Fruit fly (Drosophila melanogaster) whole organism, pupa: Measurements from ENCODE around the gene Prm.

Source experiments
- CG10348 ChIP-seq: fragments of 200-800 bp; sonication (Bioruptor generic); IDR thresholded peaks from 2 replicates; pipeline ENCODE4 v1.3.6; 2022; ENCODE audit warnings: missing biosample characterization, missing genetic modification characterization
- CG12605 ChIP-seq: fragments of 200-800 bp; sonication (Bioruptor generic); IDR thresholded peaks from 2 replicates; pipeline ENCODE4 v1.3.6; 2022; ENCODE audit warnings: missing biosample characterization, missing genetic modification characterization
- CG13204 ChIP-seq: fragments of 200-800 bp; sonication (Bioruptor generic); optimal IDR thresholded peaks from 2 replicates; lab custom pipeline; 2018; ENCODE audit warnings: missing biosample characterization, mild to moderate bottlenecking, missing genetic modification characterization, moderate library complexity
- CG14655 ChIP-seq: fragments of 200-800 bp; sonication (Bioruptor generic); optimal IDR thresholded peaks from 3 replicates; lab custom pipeline; 2017; ENCODE audit warnings: mild to moderate bottlenecking, missing biosample characterization, missing genetic modification reagents, missing genetic modification characterization
- CG15710 ChIP-seq: fragments of 200-800 bp; sonication (Bioruptor generic); optimal IDR thresholded peaks from 2 replicates; lab custom pipeline; 2018; ENCODE audit warnings: missing biosample characterization, mild to moderate bottlenecking, missing genetic modification characterization, moderate library complexity
- CG17806 ChIP-seq: fragments of 200-800 bp; sonication (Bioruptor generic); optimal IDR thresholded peaks from 2 replicates; lab custom pipeline; 2018; ENCODE audit warnings: missing biosample characterization, mild to moderate bottlenecking, missing genetic modification characterization, moderate library complexity
- CG32121 ChIP-seq: fragments of 200-800 bp; sonication (Bioruptor generic); IDR thresholded peaks from 2 replicates; pipeline ENCODE4 v1.3.6; 2022; ENCODE audit warnings: missing biosample characterization, missing genetic modification characterization
- CG34367 ChIP-seq: fragments of 200-800 bp; sonication (Bioruptor generic); optimal IDR thresholded peaks from 2 replicates; lab custom pipeline; 2018; ENCODE audit warnings: missing biosample characterization, mild to moderate bottlenecking, missing genetic modification characterization
- CG4496 ChIP-seq: fragments of 200-800 bp; sonication (Bioruptor generic); IDR thresholded peaks from 3 replicates; pipeline ENCODE4 v1.3.6; 2022; ENCODE audit warnings: missing biosample characterization, missing genetic modification characterization
- CG8159 ChIP-seq: fragments of 200-800 bp; sonication (Bioruptor generic); optimal IDR thresholded peaks from 3 replicates; lab custom pipeline; 2018; ENCODE audit warnings: missing biosample characterization, mild to moderate bottlenecking, missing genetic modification characterization, moderate library complexity
- CG8301 ChIP-seq: fragments of 200-800 bp; sonication (Bioruptor generic); optimal IDR thresholded peaks from 2 replicates; lab custom pipeline; 2018; ENCODE audit warnings: missing biosample characterization, mild to moderate bottlenecking, missing genetic modification characterization
- CG9948 ChIP-seq: fragments of 200-800 bp; sonication (Bioruptor generic); optimal IDR thresholded peaks from 2 replicates; lab custom pipeline; 2018; ENCODE audit warnings: missing biosample characterization, mild to moderate bottlenecking, missing genetic modification characterization, moderate library complexity
- D1 ChIP-seq: fragments of 200-800 bp; sonication (Bioruptor generic); optimal IDR thresholded peaks from 2 replicates; lab custom pipeline; 2018; ENCODE audit warnings: missing biosample characterization, mild to moderate bottlenecking, missing genetic modification characterization, moderate library complexity
- EcR ChIP-seq: fragments of 200-800 bp; sonication (Bioruptor generic); optimal IDR thresholded peaks from 3 replicates; lab custom pipeline; 2019; ENCODE audit warnings: missing biosample characterization, missing genetic modification characterization, mild to moderate bottlenecking, moderate library complexity, missing genetic modification reagents
- Ets98B ChIP-seq: fragments of 200-800 bp; sonication (Bioruptor generic); IDR thresholded peaks from 2 replicates; pipeline ENCODE4 v1.3.6; 2022; ENCODE audit warnings: missing biosample characterization, missing genetic modification characterization
- Pif1A ChIP-seq: fragments of 200-800 bp; sonication (Bioruptor generic); optimal IDR thresholded peaks from 3 replicates; lab custom pipeline; 2016; ENCODE audit warnings: missing biosample characterization, missing genetic modification characterization
- Pif1B ChIP-seq: fragments of 200-800 bp; sonication (Bioruptor generic); optimal IDR thresholded peaks from 3 replicates; lab custom pipeline; 2016; ENCODE audit warnings: missing biosample characterization, missing genetic modification characterization
- Snoo ChIP-seq: fragments of 200-800 bp; sonication (Bioruptor generic); optimal IDR thresholded peaks from 3 replicates; lab custom pipeline; 2017; ENCODE audit warnings: missing biosample characterization, mild to moderate bottlenecking, missing genetic modification characterization, inconsistent platforms
- fd96Ca ChIP-seq: fragments of 200-800 bp; sonication (Bioruptor generic); IDR thresholded peaks from 3 replicates; pipeline ENCODE4 v1.3.6; 2022; ENCODE audit warnings: missing biosample characterization, missing genetic modification characterization
- gl ChIP-seq: fragments of 200-800 bp; sonication (Bioruptor generic); optimal IDR thresholded peaks from 2 replicates; lab custom pipeline; 2018; ENCODE audit warnings: missing biosample characterization, mild to moderate bottlenecking, missing genetic modification characterization
- rn ChIP-seq: fragments of 200-800 bp; sonication (Bioruptor generic); IDR thresholded peaks from 2 replicates; pipeline ENCODE4 v1.3.6; 2022; ENCODE audit warnings: missing biosample characterization, missing genetic modification characterization

Gene Prm

DNA sequence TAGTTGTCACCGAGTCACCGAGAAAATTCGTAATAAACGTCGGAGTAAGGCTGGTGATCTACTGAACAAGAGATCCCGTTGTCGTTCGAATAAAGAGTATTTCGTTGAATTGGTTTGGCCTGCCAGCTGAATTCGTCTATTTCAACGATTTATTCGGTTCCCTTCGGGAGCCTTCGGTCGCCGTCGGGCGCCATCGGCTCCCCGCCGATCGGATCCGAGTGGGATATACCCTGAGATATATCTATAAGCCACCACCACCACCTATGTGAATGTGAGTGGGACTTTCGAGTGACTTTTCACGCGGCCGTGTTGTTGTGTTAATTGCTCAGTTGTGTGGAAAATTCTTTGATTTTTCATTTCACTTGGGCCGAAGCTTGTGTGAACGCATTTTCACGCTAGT, at the start of gene Prm:
Prm (minus strand) TSS at position 101 of the 400 bp plus-strand sequence.
- no peak for TF ChIP-seq CG32121
- TF ChIP-seq EcR (GFP tag; lab: Kevin White, UChicago): no peak

DNA sequence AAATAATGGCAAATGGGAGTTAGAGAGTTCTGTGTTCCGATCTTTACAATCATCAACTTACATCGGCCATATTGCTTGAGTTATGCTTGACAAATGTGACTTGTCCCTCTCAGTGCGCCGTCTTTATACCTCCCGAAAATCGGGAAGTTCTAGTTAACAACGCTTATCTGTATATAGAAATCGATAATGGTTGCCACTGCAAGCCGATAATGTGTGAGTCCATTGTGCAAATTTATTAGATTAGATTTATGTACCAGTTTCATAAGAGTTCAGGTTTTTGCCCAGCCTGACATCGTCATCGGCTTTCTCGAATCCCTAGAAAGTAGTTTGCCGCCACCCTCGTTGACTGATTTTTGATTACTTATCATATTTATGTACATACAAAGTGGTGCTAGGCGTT, 43.3 kb upstream of the Prm start, which contains the start of gene Acbp5:
Acbp5 (minus strand) TSS at position 101 of the 400 bp plus-strand sequence.
- no peak for TF ChIP-seq CG34367 (tag; lab: Kevin White, UChicago)

dm6 chr3L:8787701-8788100, 42.6 kb upstream of the Prm start:
- no peak for TF ChIP-seq CG9948 (tag; lab: Kevin White, UChicago)
- TF ChIP-seq CG10348 (GFP tag; lab: Robert Waterston, UW): no peak
- TF ChIP-seq Pif1B (GFP tag; lab: Kevin White, UChicago): no peak
- TF ChIP-seq rn (GFP tag; lab: Robert Waterston, UW): no peak
- TF ChIP-seq fd96Ca: no peak
- no peak for TF ChIP-seq CG8159 (tag; lab: Kevin White, UChicago)
- TF ChIP-seq CG32121: no peak
- TF ChIP-seq CG8301: no peak
- TF ChIP-seq CG13204 (GFP tag; lab: Kevin White, UChicago): no peak
- no peak for TF ChIP-seq CG14655
- TF ChIP-seq CG34367 (tag; lab: Kevin White, UChicago): no peak
- no peak for TF ChIP-seq gl (tag; lab: Kevin White, UChicago)
- TF ChIP-seq CG4496 (GFP tag; lab: Robert Waterston, UW): no peak
- TF ChIP-seq CG12605 (GFP tag; lab: Robert Waterston, UW): no peak
- TF ChIP-seq Ets98B (GFP tag; lab: Robert Waterston, UW): no peak
- TF ChIP-seq EcR (GFP tag; lab: Kevin White, UChicago): no peak

- TF ChIP-seq CG4496 (GFP tag; lab: Robert Waterston, UW): no peak
- TF ChIP-seq Ets98B (GFP tag; lab: Robert Waterston, UW): no peak
- no peak for TF ChIP-seq Snoo (tag; lab: Kevin White, UChicago)
- TF ChIP-seq Pif1B (GFP tag; lab: Kevin White, UChicago): no peak
- TF ChIP-seq D1: no peak
- TF ChIP-seq CG32121: no peak
- no peak for TF ChIP-seq CG10348 (GFP tag; lab: Robert Waterston, UW)
- no peak for TF ChIP-seq fd96Ca
- no peak for TF ChIP-seq rn (GFP tag; lab: Robert Waterston, UW)
- no peak for TF ChIP-seq CG15710 (tag; lab: Kevin White, UChicago)
- TF ChIP-seq CG8301: no peak
- TF ChIP-seq CG14655: no peak
- TF ChIP-seq CG12605 (GFP tag; lab: Robert Waterston, UW): no peak
- no peak for TF ChIP-seq CG8159 (tag; lab: Kevin White, UChicago)
- no peak for TF ChIP-seq CG17806 (tag; lab: Kevin White, UChicago)
- no peak for TF ChIP-seq EcR (GFP tag; lab: Kevin White, UChicago)
- no peak for TF ChIP-seq Pif1A (GFP tag; lab: Kevin White, UChicago)
- TF ChIP-seq CG13204 (GFP tag; lab: Kevin White, UChicago): no peak
Measured at dm6 chr3L:8787240-8787639, 42.1 kb upstream of the Prm start.

- TF ChIP-seq EcR (GFP tag; lab: Kevin White, UChicago) (no peak), CG34367 (tag; lab: Kevin White, UChicago) (no peak), CG4496 (GFP tag; lab: Robert Waterston, UW) (0 out of 3 replicates have a peak, but pooled peaks have one; percentile 25), Pif1A (GFP tag; lab: Kevin White, UChicago) (no peak), gl (tag; lab: Kevin White, UChicago) (no peak), Snoo (tag; lab: Kevin White, UChicago) (no peak), Pif1B (GFP tag; lab: Kevin White, UChicago) (no peak), rn (GFP tag; lab: Robert Waterston, UW) (no peak), CG17806 (tag; lab: Kevin White, UChicago) (no peak), Ets98B (GFP tag; lab: Robert Waterston, UW) (peak; percentile 16; the same call in 1 of the 2 replicates), CG9948 (tag; lab: Kevin White, UChicago) (no peak), CG10348 (GFP tag; lab: Robert Waterston, UW) (no peak), CG14655 (peak; percentile 28), fd96Ca (no peak), CG13204 (GFP tag; lab: Kevin White, UChicago) (no peak), CG32121 (no peak), D1 (no peak), CG8159 (tag; lab: Kevin White, UChicago) (no peak), CG8301 (peak; percentile 21), CG12605 (GFP tag; lab: Robert Waterston, UW) (peak; percentile 32; the same call in 1 of the 2 replicates), CG15710 (tag; lab: Kevin White, UChicago) (no peak)
Measured at dm6 chr3L:8783299-8783698, 38.2 kb upstream of the Prm start.

DNA sequence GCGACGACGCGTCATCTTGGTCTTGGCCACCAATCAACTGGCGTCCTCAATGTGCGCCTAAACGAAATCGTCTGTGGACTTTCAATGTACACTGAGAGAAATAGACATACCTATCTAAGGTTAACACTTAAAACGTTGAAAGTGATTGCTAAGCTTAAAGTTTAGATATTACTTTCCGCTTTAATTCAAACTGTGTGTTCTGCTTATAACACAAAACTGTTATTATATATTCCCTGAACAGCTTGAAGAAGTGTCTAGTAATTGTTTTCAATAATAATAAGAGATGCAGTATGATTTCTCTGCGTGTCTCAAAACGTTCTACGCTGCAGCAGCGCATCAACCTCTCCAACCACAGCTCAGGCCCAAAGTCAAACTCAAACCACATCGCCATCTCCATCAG, 36.9 kb upstream of the Prm start:
- peak; percentile 14 for TF ChIP-seq Pif1B (GFP tag; lab: Kevin White, UChicago)
- TF ChIP-seq CG8301: peak; percentile 84
- no peak for TF ChIP-seq Snoo (tag; lab: Kevin White, UChicago)
- no peak for TF ChIP-seq CG10348 (GFP tag; lab: Robert Waterston, UW)
- no peak for TF ChIP-seq CG9948 (tag; lab: Kevin White, UChicago)
- peak; percentile 30 for TF ChIP-seq CG17806 (tag; lab: Kevin White, UChicago)
- TF ChIP-seq rn (GFP tag; lab: Robert Waterston, UW): peak; percentile 41; the same call in 1 of the 2 replicates
- no peak for TF ChIP-seq EcR (GFP tag; lab: Kevin White, UChicago)
- TF ChIP-seq CG14655: peak; percentile 73
- TF ChIP-seq fd96Ca: no peak
- peak; percentile 38; the same call in 1 of the 2 replicates for TF ChIP-seq Ets98B (GFP tag; lab: Robert Waterston, UW)
- TF ChIP-seq CG32121: 0 out of 2 replicates have a peak, but pooled peaks have one; percentile 20
- TF ChIP-seq CG4496 (GFP tag; lab: Robert Waterston, UW): peak; percentile 56; the same call in 2 of the 3 replicates
- TF ChIP-seq CG12605 (GFP tag; lab: Robert Waterston, UW): no peak
- no peak for TF ChIP-seq CG13204 (GFP tag; lab: Kevin White, UChicago)
- peak; percentile 56 for TF ChIP-seq Pif1A (GFP tag; lab: Kevin White, UChicago)
- TF ChIP-seq D1: no peak
- no peak for TF ChIP-seq CG34367 (tag; lab: Kevin White, UChicago)
- TF ChIP-seq CG15710 (tag; lab: Kevin White, UChicago): no peak
- no peak for TF ChIP-seq gl (tag; lab: Kevin White, UChicago)
- no peak for TF ChIP-seq CG8159 (tag; lab: Kevin White, UChicago)
